Fruit fly (Drosophila melanogaster): ENCODE data around the gene HisRS.

HisRS gene

dm6 chrX:18467881-18468280 lies 47.3 kb upstream of the HisRS start (continued):
- TF ChIP-seq CG7556 (GFP tag; optimal IDR thresholded peaks at IDR 0.05) (peak; percentile 32), CG30403 (GFP tag; optimal IDR thresholded peaks at IDR 0.05) (peak; percentile 2), CG13296 (GFP tag; optimal IDR thresholded peaks at IDR 0.05) (no peak), stwl (tag; optimal IDR thresholded peaks at IDR 0.05) (no peak), CG10366 (GFP tag; IDR thresholded peaks at IDR 0.05) (peak; percentile 49), CG13424 (tag; optimal IDR thresholded peaks at IDR 0.05) (peak; percentile 13), CG2678 (tag; optimal IDR thresholded peaks at IDR 0.05) (peak; percentile 51), emc (GFP tag; optimal IDR thresholded peaks at IDR 0.05) (no peak), CG16779 (GFP tag; IDR thresholded peaks at IDR 0.05) (no peak), Rfx (GFP tag; IDR thresholded peaks at IDR 0.05) (peak; percentile 62), Hr51 (GFP tag; optimal IDR thresholded peaks at IDR 0.05) (peak in 1 of 2 experiments; percentile 14), Mad (GFP tag; optimal IDR thresholded peaks at IDR 0.05) (no peak), CG15073 (GFP tag; optimal IDR thresholded peaks at IDR 0.05) (no peak), chm (GFP tag; IDR thresholded peaks at IDR 0.05) (no peak), Hmr (GFP tag; optimal IDR thresholded peaks at IDR 0.05) (peak; percentile 48), Dbx (GFP tag; IDR thresholded peaks at IDR 0.05) (peak; percentile 51; the same call in 1 of the 3 replicates), Fer1 (GFP tag; optimal IDR thresholded peaks at IDR 0.05) (peak; percentile 61), CG15514 (GFP tag; optimal IDR thresholded peaks at IDR 0.05) (peak; percentile 17), H2.0 (GFP tag; IDR thresholded peaks at IDR 0.05) (0 out of 2 replicates have a peak, but pooled peaks have one; percentile 29), tin (GFP tag; optimal IDR thresholded peaks at IDR 0.05) (peak; percentile 23), CG2889 (GFP tag; IDR thresholded peaks at IDR 0.05) (no peak), Dll (GFP tag; IDR thresholded peaks at IDR 0.05; ENCODE audit: partially characterized antibody) (no peak), Rx (GFP tag; IDR thresholded peaks at IDR 0.05) (no peak), Max (GFP tag; optimal IDR thresholded peaks at IDR 0.05) (no peak), dysf (GFP tag; IDR thresholded peaks at IDR 0.05) (peak; percentile 51), CG10147 (GFP tag; optimal IDR thresholded peaks at IDR 0.05) (no peak), Hand (GFP tag; optimal IDR thresholded peaks at IDR 0.05) (peak; percentile 24), CG10959 (GFP tag; IDR thresholded peaks at IDR 0.05) (no peak), Optix (GFP tag; IDR thresholded peaks at IDR 0.05) (no peak), CG3281 (GFP tag; optimal IDR thresholded peaks at IDR 0.05) (peak; percentile 32), CkIIα-i1 (GFP tag; IDR thresholded peaks at IDR 0.05) (no peak), CG9215 (GFP tag; IDR thresholded peaks at IDR 0.05) (peak; percentile 14; the same call in 1 of the 2 replicates), grn (GFP tag; optimal IDR thresholded peaks at IDR 0.05) (no peak), seq (GFP tag; IDR thresholded peaks at IDR 0.05) (0 out of 2 replicates have a peak, but pooled peaks have one; percentile 23), CG4282 (GFP tag; optimal IDR thresholded peaks at IDR 0.05) (no peak), sqz (GFP tag; optimal IDR thresholded peaks at IDR 0.05) (no peak), CG7357 (GFP tag; IDR thresholded peaks at IDR 0.05) (0 out of 3 replicates have a peak, but pooled peaks have one; percentile 18), pfk (GFP tag; optimal IDR thresholded peaks at IDR 0.05) (no peak), Abd-B (GFP tag; optimal IDR thresholded peaks at IDR 0.05) (peak; percentile 13), tap (tag; optimal IDR thresholded peaks at IDR 0.05) (no peak), ranshi (GFP tag; IDR thresholded peaks at IDR 0.05) (no peak), CG10565 (GFP tag; optimal IDR thresholded peaks at IDR 0.05) (no peak), CG7963 (GFP tag; IDR thresholded peaks at IDR 0.05; ENCODE audit: partially characterized antibody) (no peak), bab2 (GFP tag; optimal IDR thresholded peaks at IDR 0.05) (no peak), CG11456 (GFP tag; IDR thresholded peaks at IDR 0.05) (peak; percentile 60; the same call in 1 of the 3 replicates), Ets65A (GFP tag) (no peak), scrt (GFP tag; optimal IDR thresholded peaks at IDR 0.05) (peak; percentile 28), hkb (optimal IDR thresholded peaks at IDR 0.05) (no peak), hkb (GFP tag; IDR thresholded peaks at IDR 0.05) (peak; percentile 60), CG6654 (GFP tag; optimal IDR thresholded peaks at IDR 0.05) (no peak), CG9609 (GFP tag; optimal IDR thresholded peaks at IDR 0.05) (no peak), Hsf (GFP tag; optimal IDR thresholded peaks at IDR 0.05) (peak; percentile 34)
